Fruit fly (Drosophila melanogaster): Measurements from ENCODE around the gene Srx.

The Srx gene

DNA sequence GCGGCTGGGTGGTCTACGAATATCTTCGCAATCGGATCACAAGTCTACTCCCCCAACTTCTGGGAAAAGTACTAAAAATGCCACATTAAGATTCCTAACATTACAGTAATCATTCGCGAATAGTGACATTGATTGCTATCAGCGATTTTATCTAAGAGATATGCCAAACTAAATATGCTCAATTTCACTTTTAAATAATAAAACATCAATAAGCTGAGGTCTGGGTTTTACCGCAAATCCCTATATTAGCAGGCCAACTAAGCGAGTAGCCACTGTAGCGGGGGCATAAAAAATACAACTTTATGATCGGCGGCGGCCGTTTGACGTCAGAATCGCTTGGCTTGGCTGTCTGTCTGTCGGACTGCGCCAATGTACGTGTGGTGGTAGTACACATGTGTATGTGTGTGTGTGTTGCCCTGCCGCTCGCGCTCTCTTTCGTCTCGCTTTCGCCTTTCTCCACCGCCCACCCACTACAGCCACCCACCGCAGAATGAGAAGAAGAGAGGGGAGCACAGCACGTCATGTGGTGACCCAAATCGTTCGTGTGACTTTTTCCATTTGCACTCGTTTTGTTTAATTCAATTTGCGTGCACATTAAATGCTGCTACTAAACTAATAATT, 23.6 kb downstream of the Srx start (continued):
- TF ChIP-seq foxo (GFP tag; optimal IDR thresholded peaks at IDR 0.05), result peak; percentile 92 to 98
- peak; percentile 84 for TF ChIP-seq GATAd (GFP tag; optimal IDR thresholded peaks at IDR 0.05)
- peak; percentile 89 for TF ChIP-seq dmrt93B (GFP tag; optimal IDR thresholded peaks at IDR 0.05)
- peak; percentile 97 for TF ChIP-seq Hnf4 (GFP tag; optimal IDR thresholded peaks at IDR 0.05)
- TF ChIP-seq Mio (GFP tag; optimal IDR thresholded peaks at IDR 0.05), result peak; percentile 84

DNA sequence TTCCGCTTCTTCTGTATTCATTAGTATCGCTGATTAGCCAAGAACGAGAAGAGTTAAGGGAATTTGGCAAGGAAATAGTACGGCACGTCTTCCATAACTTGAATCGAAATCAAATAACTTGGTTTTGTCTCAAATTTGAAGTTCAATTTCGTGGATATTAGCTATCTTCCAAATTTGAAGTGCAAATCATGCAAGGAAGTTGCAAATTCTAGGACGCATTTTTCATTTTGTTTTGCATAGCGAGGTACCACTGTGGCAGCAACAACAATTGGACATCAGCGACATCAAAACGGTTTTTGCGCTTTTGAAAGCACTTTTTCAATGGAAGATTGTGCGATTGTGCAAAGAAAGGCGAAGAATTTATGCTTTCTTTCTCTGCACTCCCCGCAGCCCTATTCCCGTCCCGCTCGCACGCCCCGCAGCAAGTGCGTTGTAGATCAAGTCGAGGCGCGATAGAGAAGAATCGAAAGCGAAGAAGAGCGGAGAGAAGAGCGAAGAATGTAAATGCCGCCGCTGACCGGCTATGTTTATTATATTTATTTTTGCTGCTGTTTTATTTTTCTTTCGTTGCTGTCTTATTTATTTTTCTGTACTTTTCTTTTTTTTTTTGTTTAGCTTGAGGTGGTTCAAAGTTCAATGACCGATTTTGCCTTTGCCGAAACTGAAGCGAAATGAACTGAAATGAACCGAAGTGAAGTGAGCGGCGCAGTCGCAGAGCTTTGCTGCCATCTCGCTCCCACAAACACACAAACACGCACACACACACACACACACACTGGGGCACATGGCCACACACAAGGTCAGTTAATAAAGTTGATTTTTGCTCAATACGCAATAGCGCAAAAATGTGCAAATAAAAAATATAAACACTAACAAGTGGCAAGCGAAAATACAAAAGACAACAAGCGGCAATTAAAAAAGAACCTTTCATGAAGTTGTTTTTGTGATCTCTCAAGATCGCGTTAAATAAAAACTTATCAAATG, 24.7 kb downstream of the Srx start:
- peak in 1 of 2 experiments; percentile 89 for TF ChIP-seq foxo (GFP tag; optimal IDR thresholded peaks at IDR 0.05)
- peak; percentile 81 for TF ChIP-seq h (GFP tag; optimal IDR thresholded peaks at IDR 0.05)
- peak; percentile 80 for TF ChIP-seq rgr (GFP tag; optimal IDR thresholded peaks at IDR 0.05)
- no peak for TF ChIP-seq jim (GFP tag; optimal IDR thresholded peaks at IDR 0.05)
- TF ChIP-seq OdsH (GFP tag; optimal IDR thresholded peaks at IDR 0.05), result peak; percentile 47
- TF ChIP-seq Dfd (GFP tag; optimal IDR thresholded peaks at IDR 0.05), result peak; percentile 64
- peak; percentile 1 for TF ChIP-seq sage (GFP tag; optimal IDR thresholded peaks at IDR 0.05)
- TF ChIP-seq br (GFP tag; optimal IDR thresholded peaks at IDR 0.05), result peak; percentile 74
- peak; percentile 35 for TF ChIP-seq Sp1 (GFP tag; optimal IDR thresholded peaks at IDR 0.05)
- no peak for TF ChIP-seq Hr78 (GFP tag; optimal IDR thresholded peaks at IDR 0.05)
- TF ChIP-seq HLH106 (tag; optimal IDR thresholded peaks at IDR 0.05), result peak; percentile 78
- peak; percentile 80 for TF ChIP-seq fru (GFP tag; optimal IDR thresholded peaks at IDR 0.05)
- no peak for TF ChIP-seq Dif (GFP tag; optimal IDR thresholded peaks at IDR 0.05; ENCODE audit: partially characterized antibody)
- no peak for TF ChIP-seq pan (optimal IDR thresholded peaks at IDR 0.05)
- TF ChIP-seq Hnf4 (GFP tag; optimal IDR thresholded peaks at IDR 0.05), result peak; percentile 57
- TF ChIP-seq N (GFP tag; optimal IDR thresholded peaks at IDR 0.05), result no peak
- TF ChIP-seq Jra (GFP tag; optimal IDR thresholded peaks at IDR 0.05), result no peak
- peak; percentile 70 for TF ChIP-seq psq (GFP tag; optimal IDR thresholded peaks at IDR 0.05)
- peak; percentile 5 for TF ChIP-seq Vsx2 (GFP tag; optimal IDR thresholded peaks at IDR 0.05; ENCODE audit: partially characterized antibody)
- peak; percentile 38 for TF ChIP-seq tai (GFP tag; optimal IDR thresholded peaks at IDR 0.05)
- TF ChIP-seq Myc (optimal IDR thresholded peaks at IDR 0.05), result no peak
- peak; percentile 39 for TF ChIP-seq dmrt93B (GFP tag; optimal IDR thresholded peaks at IDR 0.05)
- no peak for TF ChIP-seq usp (GFP tag; optimal IDR thresholded peaks at IDR 0.05)
- no peak for TF ChIP-seq dl (GFP tag; optimal IDR thresholded peaks at IDR 0.05; ENCODE audit: insufficient read depth in 1 of 2, partially characterized antibody in 2 of 2)
- TF ChIP-seq brk (GFP tag; optimal IDR thresholded peaks at IDR 0.05), result no peak
- peak; percentile 24 for TF ChIP-seq CG9705 (GFP tag; optimal IDR thresholded peaks at IDR 0.05)
- TF ChIP-seq woc (GFP tag; optimal IDR thresholded peaks at IDR 0.05), result peak; percentile 19
- TF ChIP-seq dsf (GFP tag; optimal IDR thresholded peaks at IDR 0.05; ENCODE audit: borderline replicate concordance), result no peak
- TF ChIP-seq Rel (GFP tag; optimal IDR thresholded peaks at IDR 0.05), result peak; percentile 9
- peak; percentile 28 for TF ChIP-seq Rel (tag; optimal IDR thresholded peaks at IDR 0.05)
- TF ChIP-seq ey (GFP tag; optimal IDR thresholded peaks at IDR 0.05), result peak; percentile 85
- TF ChIP-seq lola (GFP tag; optimal IDR thresholded peaks at IDR 0.05), result no peak
- peak; percentile 38 for TF ChIP-seq CrebA (GFP tag; optimal IDR thresholded peaks at IDR 0.05; ENCODE audit: borderline replicate concordance)

DNA sequence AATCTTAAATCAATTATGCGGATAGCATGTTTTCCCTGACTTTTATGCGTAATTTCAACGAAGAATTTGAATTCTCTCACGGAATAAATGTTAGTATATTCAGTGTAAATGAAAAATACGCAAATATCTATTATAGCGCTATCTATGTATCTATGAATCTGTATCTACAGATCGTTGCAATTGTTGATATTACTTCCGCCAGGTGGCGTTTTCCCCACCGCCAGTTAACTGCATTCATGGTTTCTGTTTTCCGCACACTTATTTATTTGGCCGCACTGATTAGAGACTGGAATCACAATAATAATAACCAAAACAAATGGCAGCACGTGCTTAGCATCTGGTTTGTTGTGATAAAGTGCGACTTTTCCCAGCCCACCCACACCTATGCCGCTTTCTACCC, 26.0 kb downstream of the Srx start:
- TF ChIP-seq lola (GFP tag; optimal IDR thresholded peaks at IDR 0.05) (no peak), psq (GFP tag; optimal IDR thresholded peaks at IDR 0.05) (no peak), CG32264 (GFP tag; optimal IDR thresholded peaks at IDR 0.05) (no peak), h (GFP tag; optimal IDR thresholded peaks at IDR 0.05) (no peak), brk (GFP tag; optimal IDR thresholded peaks at IDR 0.05) (no peak), Rel (GFP tag; optimal IDR thresholded peaks at IDR 0.05) (no peak), Rel (tag; optimal IDR thresholded peaks at IDR 0.05) (no peak), br (GFP tag; optimal IDR thresholded peaks at IDR 0.05) (no peak), Sp1 (GFP tag; optimal IDR thresholded peaks at IDR 0.05) (no peak), rgr (GFP tag; optimal IDR thresholded peaks at IDR 0.05) (no peak), Vsx2 (GFP tag; optimal IDR thresholded peaks at IDR 0.05; ENCODE audit: partially characterized antibody) (no peak), HLH106 (tag; optimal IDR thresholded peaks at IDR 0.05) (no peak), Jra (GFP tag; optimal IDR thresholded peaks at IDR 0.05) (no peak), usp (GFP tag; optimal IDR thresholded peaks at IDR 0.05) (no peak)
